1 fruit fly cellular context compared by ENCODE assay signal in genomic region chrX:4969926-4970325, dm6.
TF ChIP-seq lines count a peak whose summit lies in the region.

No protein-coding gene starts in this region.

TF ChIP-seq in whole organism, embryonic, 481 proteins besides CTCF, POLR2A, EP300 and RAD21 (continued from another document):
- TF ChIP-seq B-H2 (GFP tag; optimal IDR thresholded peaks at IDR 0.05; lab: Kevin White, UChicago) (no peak), slp2 (GFP tag; optimal IDR thresholded peaks at IDR 0.05; lab: Kevin White, UChicago) (peak; percentile 34), CG6689 (GFP tag; IDR thresholded peaks at IDR 0.05; lab: Robert Waterston, UW) (no peak), CG2875 (GFP tag; optimal IDR thresholded peaks at IDR 0.05; lab: Kevin White, UChicago) (peak; percentile 10), pzg (GFP tag; optimal IDR thresholded peaks at IDR 0.05; lab: Kevin White, UChicago) (no peak), CG17568 (GFP tag; optimal IDR thresholded peaks at IDR 0.05; lab: Kevin White, UChicago) (no peak), Tbp (GFP tag; optimal IDR thresholded peaks at IDR 0.05; lab: Kevin White, UChicago) (no peak), CG7839 (tag; optimal IDR thresholded peaks at IDR 0.05; lab: Kevin White, UChicago) (peak; percentile 18), Ada2b (GFP tag; IDR thresholded peaks at IDR 0.05; lab: Robert Waterston, UW) (no peak), Sry-δ (GFP tag; optimal IDR thresholded peaks at IDR 0.05; lab: Kevin White, UChicago) (no peak), CG10979 (tag; optimal IDR thresholded peaks at IDR 0.05; lab: Kevin White, UChicago) (peak; percentile 57), so (GFP tag; IDR thresholded peaks at IDR 0.05; lab: Robert Waterston, UW) (0 out of 3 replicates have a peak, but pooled peaks have one; percentile 46), bsh (GFP tag; optimal IDR thresholded peaks at IDR 0.05; lab: Kevin White, UChicago) (peak; percentile 51 to 61), CG11695 (GFP tag; IDR thresholded peaks at IDR 0.05; lab: Robert Waterston, UW) (no peak), sisA (GFP tag; IDR thresholded peaks at IDR 0.05; lab: Robert Waterston, UW) (0 out of 2 replicates have a peak, but pooled peaks have one; percentile 6), CG12236 (GFP tag; optimal IDR thresholded peaks at IDR 0.05; lab: Kevin White, UChicago) (no peak), CG1024 (GFP tag; IDR thresholded peaks at IDR 0.05; lab: Robert Waterston, UW) (no peak), Doc3 (GFP tag; IDR thresholded peaks at IDR 0.05; lab: Robert Waterston, UW; ENCODE audit: partially characterized antibody) (no peak), YL-1 (GFP tag; optimal IDR thresholded peaks at IDR 0.05; lab: Kevin White, UChicago) (no peak), CG3065 (GFP tag; optimal IDR thresholded peaks at IDR 0.05; lab: Kevin White, UChicago) (no peak), CG12104 (GFP tag; optimal IDR thresholded peaks at IDR 0.05; lab: Kevin White, UChicago) (no peak), Deaf1 (tag; optimal IDR thresholded peaks at IDR 0.05; lab: Kevin White, UChicago) (no peak), CG14441 (GFP tag; IDR thresholded peaks at IDR 0.05; lab: Robert Waterston, UW) (0 out of 2 replicates have a peak, but pooled peaks have one; percentile 14), Camta (GFP tag; optimal IDR thresholded peaks at IDR 0.05; lab: Kevin White, UChicago) (peak; percentile 14), ftz-f1 (GFP tag; optimal IDR thresholded peaks at IDR 0.05; lab: Kevin White, UChicago) (no peak), CG30431 (GFP tag; optimal IDR thresholded peaks at IDR 0.05; lab: Kevin White, UChicago) (peak; percentile 6), CG1603 (tag; optimal IDR thresholded peaks at IDR 0.05; lab: Kevin White, UChicago) (peak; percentile 49), ab (GFP tag; optimal IDR thresholded peaks at IDR 0.05; lab: Kevin White, UChicago) (no peak), lola (GFP tag; optimal IDR thresholded peaks at IDR 0.05; lab: Kevin White, UChicago) (peak in 1 of 3 experiments; percentile 30), Meics (GFP tag; optimal IDR thresholded peaks at IDR 0.05; lab: Kevin White, UChicago) (no peak), crp (GFP tag; optimal IDR thresholded peaks at IDR 0.05; lab: Kevin White, UChicago) (no peak), Bdp1 (GFP tag; optimal IDR thresholded peaks at IDR 0.05; lab: Kevin White, UChicago) (no peak), yki (optimal IDR thresholded peaks at IDR 0.05; lab: Kevin White, UChicago) (no peak), CG12659 (GFP tag; optimal IDR thresholded peaks at IDR 0.05; lab: Kevin White, UChicago) (no peak), CG9932 (GFP tag; IDR thresholded peaks at IDR 0.05; lab: Robert Waterston, UW) (no peak), CG11504 (tag; optimal IDR thresholded peaks at IDR 0.05; lab: Kevin White, UChicago) (peak; percentile 40), CG17328 (GFP tag; IDR thresholded peaks at IDR 0.05; lab: Robert Waterston, UW) (peak; percentile 56; the same call in 1 of the 2 replicates), lmd (GFP tag; IDR thresholded peaks at IDR 0.05; lab: Robert Waterston, UW) (no peak; the same call in 1 of the 2 replicates), D19A (tag; optimal IDR thresholded peaks at IDR 0.05; lab: Kevin White, UChicago) (no peak), Oli (tag; optimal IDR thresholded peaks at IDR 0.05; lab: Kevin White, UChicago) (peak; percentile 20), CG11723 (GFP tag; optimal IDR thresholded peaks at IDR 0.05; lab: Kevin White, UChicago) (no peak), Ptx1 (GFP tag; IDR thresholded peaks at IDR 0.05; lab: Robert Waterston, UW) (peak; percentile 36; the same call in 1 of the 2 replicates), phol (tag; optimal IDR thresholded peaks at IDR 0.05; lab: Kevin White, UChicago) (peak; percentile 27), gem (tag; optimal IDR thresholded peaks at IDR 0.05; lab: Kevin White, UChicago) (peak; percentile 46), wek (GFP tag; optimal IDR thresholded peaks at IDR 0.05; lab: Kevin White, UChicago) (no peak), D19B (GFP tag; optimal IDR thresholded peaks at IDR 0.05; lab: Kevin White, UChicago) (no peak), tll (GFP tag; optimal IDR thresholded peaks at IDR 0.05; lab: Kevin White, UChicago) (peak; percentile 1 to 80), az2 (GFP tag; optimal IDR thresholded peaks at IDR 0.05; lab: Kevin White, UChicago) (peak; percentile 0), CG18262 (tag; optimal IDR thresholded peaks at IDR 0.05; lab: Kevin White, UChicago) (peak; percentile 20), z (GFP tag; IDR thresholded peaks at IDR 0.05; lab: Robert Waterston, UW) (0 out of 3 replicates have a peak, but pooled peaks have one; percentile 27), MESR4 (GFP tag; optimal IDR thresholded peaks at IDR 0.05; lab: Kevin White, UChicago) (no peak), CG2120 (GFP tag; optimal IDR thresholded peaks at IDR 0.05; lab: Kevin White, UChicago) (no peak), CG4820 (GFP tag; optimal IDR thresholded peaks at IDR 0.05; lab: Kevin White, UChicago) (peak; percentile 35), Myb (GFP tag; optimal IDR thresholded peaks at IDR 0.05; lab: Kevin White, UChicago) (no peak), Nf-YC (tag; optimal IDR thresholded peaks at IDR 0.05; lab: Kevin White, UChicago) (no peak), CG31441 (GFP tag; IDR thresholded peaks at IDR 0.05; lab: Robert Waterston, UW) (peak; percentile 41), CG4282 (GFP tag; optimal IDR thresholded peaks at IDR 0.05; lab: Kevin White, UChicago) (no peak), Hr78 (GFP tag; optimal IDR thresholded peaks at IDR 0.05; lab: Kevin White, UChicago) (no peak), mam (GFP tag; optimal IDR thresholded peaks at IDR 0.05; lab: Kevin White, UChicago) (no peak), NC2α (GFP tag; optimal IDR thresholded peaks at IDR 0.05; lab: Kevin White, UChicago) (no peak), CG17361 (GFP tag; IDR thresholded peaks at IDR 0.05; lab: Robert Waterston, UW) (peak; percentile 43; the same call in 2 of the 3 replicates), pfk (GFP tag; optimal IDR thresholded peaks at IDR 0.05; lab: Kevin White, UChicago) (no peak), Blimp-1 (GFP tag; optimal IDR thresholded peaks at IDR 0.05; lab: Kevin White, UChicago) (peak; percentile 28), CG4424 (GFP tag; optimal IDR thresholded peaks at IDR 0.05; lab: Kevin White, UChicago) (no peak), toy (GFP tag; IDR thresholded peaks at IDR 0.05; lab: Robert Waterston, UW) (no peak), CG16815 (GFP tag; optimal IDR thresholded peaks at IDR 0.05; lab: Kevin White, UChicago) (no peak), Asciz (GFP tag; optimal IDR thresholded peaks at IDR 0.05; lab: Kevin White, UChicago) (peak; percentile 9), grau (tag; optimal IDR thresholded peaks at IDR 0.05; lab: Kevin White, UChicago) (no peak), ranshi (GFP tag; IDR thresholded peaks at IDR 0.05; lab: Robert Waterston, UW) (no peak), rib (GFP tag; IDR thresholded peaks at IDR 0.05; lab: Robert Waterston, UW) (no peak), CG13296 (GFP tag; optimal IDR thresholded peaks at IDR 0.05; lab: Kevin White, UChicago) (no peak), CG10959 (GFP tag; IDR thresholded peaks at IDR 0.05; lab: Robert Waterston, UW) (0 out of 2 replicates have a peak, but pooled peaks have one; percentile 19), nau (GFP tag; optimal IDR thresholded peaks at IDR 0.05; lab: Kevin White, UChicago) (no peak), NK7.1 (GFP tag; optimal IDR thresholded peaks at IDR 0.05; lab: Kevin White, UChicago) (no peak), CG4707 (GFP tag; optimal IDR thresholded peaks at IDR 0.05; lab: Kevin White, UChicago) (no peak), tin (GFP tag; optimal IDR thresholded peaks at IDR 0.05; lab: Kevin White, UChicago) (peak; percentile 21), ro (GFP tag; IDR thresholded peaks at IDR 0.05; lab: Robert Waterston, UW) (no peak), Sox102F (GFP tag; optimal IDR thresholded peaks at IDR 0.05; lab: Kevin White, UChicago) (peak; percentile 36), sima (GFP tag; optimal IDR thresholded peaks at IDR 0.05; lab: Kevin White, UChicago) (no peak), sens (GFP tag; lab: Kevin White, UChicago) (peak; percentile 72), peb (GFP tag; IDR thresholded peaks at IDR 0.05; lab: Robert Waterston, UW) (no peak), tap (tag; optimal IDR thresholded peaks at IDR 0.05; lab: Kevin White, UChicago) (no peak), al (GFP tag; IDR thresholded peaks at IDR 0.05; lab: Robert Waterston, UW) (no peak), unc-4 (GFP tag; IDR thresholded peaks at IDR 0.05; lab: Robert Waterston, UW; ENCODE audit: partially characterized antibody) (no peak), Trl (optimal IDR thresholded peaks at IDR 0.05; lab: Kevin White, UChicago) (no peak), Trl (GFP tag; optimal IDR thresholded peaks at IDR 0.05; lab: Kevin White, UChicago) (no peak), CG8388 (GFP tag; optimal IDR thresholded peaks at IDR 0.05; lab: Kevin White, UChicago) (peak; percentile 24), CG2889 (GFP tag; IDR thresholded peaks at IDR 0.05; lab: Robert Waterston, UW) (no peak), CG1233 (GFP tag; optimal IDR thresholded peaks at IDR 0.05; lab: Kevin White, UChicago) (no peak), Fer3 (tag; optimal IDR thresholded peaks at IDR 0.05; lab: Kevin White, UChicago) (no peak), bbx (GFP tag; IDR thresholded peaks at IDR 0.05; lab: Robert Waterston, UW; ENCODE audit: partially characterized antibody) (no peak), CG12769 (tag; optimal IDR thresholded peaks at IDR 0.05; lab: Kevin White, UChicago) (no peak), CG4360 (GFP tag; IDR thresholded peaks at IDR 0.05; lab: Robert Waterston, UW) (no peak; the same call in none of the 2 replicates), lov (optimal IDR thresholded peaks at IDR 0.05; lab: Kevin White, UChicago) (no peak), lov (GFP tag; IDR thresholded peaks at IDR 0.05; lab: Robert Waterston, UW) (no peak), zf30C (GFP tag; optimal IDR thresholded peaks at IDR 0.05; lab: Kevin White, UChicago) (peak; percentile 43)
TF ChIP-seq in whole organism, embryonic: peak in this region for 65.
